ENCODE assay signal across 4 worm cellular contexts in the genomic region with DNA sequence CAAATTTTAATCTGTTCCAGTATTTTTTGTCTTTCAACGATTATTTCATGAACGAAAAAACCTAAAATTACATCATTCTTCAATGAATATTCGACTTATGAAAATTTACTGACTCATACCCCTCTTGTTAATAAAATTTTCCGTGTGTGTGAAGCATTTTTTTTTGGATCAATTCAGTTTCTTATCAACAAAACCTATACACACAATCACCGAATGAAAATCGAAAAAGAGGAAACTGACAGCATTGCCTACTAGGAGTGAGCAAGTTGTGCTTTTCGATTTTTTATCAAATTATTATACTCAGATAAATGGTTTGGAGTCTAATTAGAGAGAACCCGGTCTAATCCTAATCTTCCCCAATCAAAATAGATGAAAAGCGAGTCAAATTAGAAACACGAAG.
TF ChIP-seq lines count a peak whose summit lies in the region.

Gene E02H9.3 (plus strand): TSS at position 301 of the 400 bp plus-strand sequence.

TF ChIP-seq in whole organism, L2 larva, 48 proteins besides CTCF, POLR2A, EP300 and RAD21:
- TF ChIP-seq fos-1 (tag; optimal IDR thresholded peaks at IDR 0.05; lab: Kevin White, UChicago): peak; percentile 44

TF ChIP-seq in whole organism, L3 larva, 47 proteins besides CTCF, POLR2A, EP300 and RAD21:
- TF ChIP-seq elt-2 (tag; optimal IDR thresholded peaks at IDR 0.05; lab: Kevin White, UChicago): peak; percentile 8

TF ChIP-seq in whole organism, L4 larva, 104 proteins besides CTCF, POLR2A, EP300 and RAD21:
- TF ChIP-seq dmd-6 (GFP tag; IDR thresholded peaks at IDR 0.05; lab: Robert Waterston, UW) (0 out of 2 replicates have a peak, but pooled peaks have one; percentile 10), pqm-1 (tag; optimal IDR thresholded peaks at IDR 0.05; lab: Kevin White, UChicago) (peak; percentile 10)

TF ChIP-seq in whole organism, young adult, 124 proteins besides CTCF, POLR2A, EP300 and RAD21:
- TF ChIP-seq nhr-80 (tag; optimal IDR thresholded peaks at IDR 0.05; lab: Kevin White, UChicago): peak; percentile 10
